Worm (Caenorhabditis elegans): ENCODE measurements around the gene ptr-24.
A peak's percentile ranks its signal among the peaks of the same experiment; 100 is the strongest.

Gene ptr-24

DNA sequence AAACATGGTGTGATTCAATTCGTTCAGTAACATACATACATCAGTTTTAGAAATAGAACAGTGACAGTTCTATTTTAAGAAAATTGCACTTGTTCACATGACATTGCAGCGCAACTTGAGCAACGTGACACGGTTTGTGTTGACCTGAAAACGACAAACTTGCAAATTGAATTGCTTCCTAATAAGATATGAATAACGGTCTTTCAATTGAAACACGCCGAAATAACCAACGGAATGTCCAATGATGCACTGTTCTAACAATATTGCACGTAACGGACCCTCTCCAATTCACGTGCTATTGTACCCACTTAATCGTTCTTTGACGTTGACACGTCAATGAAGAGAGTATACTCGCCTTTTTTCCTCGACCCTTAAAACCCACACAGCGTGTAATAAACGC is 22.0 kb downstream of the ptr-24 start:
- TF ChIP-seq ceh-2 (tag; optimal IDR thresholded peaks at IDR 0.05), result no peak

DNA sequence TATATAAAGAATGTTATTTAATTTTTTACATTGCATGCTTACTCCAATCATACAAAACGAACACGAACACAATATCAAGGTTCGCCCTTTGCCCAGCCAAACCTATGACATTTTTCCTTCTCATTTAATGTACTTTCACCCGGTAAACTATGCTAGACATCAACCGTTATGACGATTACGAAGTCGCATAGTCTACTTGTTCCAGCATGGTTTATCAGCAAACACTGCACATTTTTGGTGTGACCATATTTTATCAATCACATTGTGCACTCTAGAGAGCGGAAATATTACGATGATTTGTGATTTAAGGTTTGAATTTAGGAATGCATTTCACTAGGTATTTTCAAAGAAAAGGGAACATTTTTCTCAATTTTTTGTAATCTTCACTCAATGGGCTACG is 22.8 kb downstream of the ptr-24 start:
- TF ChIP-seq elt-2 (tag; optimal IDR thresholded peaks at IDR 0.05) (peak; percentile 43), che-1 (tag; optimal IDR thresholded peaks at IDR 0.05) (no peak)

DNA sequence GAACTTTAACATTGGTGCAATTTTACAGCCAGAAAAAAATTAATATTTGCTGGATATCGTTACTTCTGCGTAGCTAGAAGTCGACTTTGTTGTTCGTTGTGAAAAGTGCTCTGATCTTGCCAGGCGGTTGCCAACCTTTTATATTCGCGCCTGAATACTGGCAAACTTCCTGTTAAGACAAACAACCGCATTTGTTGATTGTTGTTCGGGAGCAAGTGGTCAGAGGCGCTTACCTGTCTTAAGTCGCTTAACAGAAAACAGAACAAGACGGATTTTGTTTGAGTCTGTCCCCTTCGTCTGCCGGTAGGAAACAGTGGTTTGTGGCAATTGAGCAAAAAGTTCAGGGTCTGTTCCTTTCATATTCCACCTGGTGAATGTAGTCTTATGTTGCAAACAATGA is 24.7 kb downstream of the ptr-24 start, which contains the start of gene C49F8.15:
Gene C49F8.15 (minus strand): TSS at position 101 of the 400 bp plus-strand sequence.
- no peak for TF ChIP-seq pros-1 (tag; optimal IDR thresholded peaks at IDR 0.05)
- TF ChIP-seq ceh-18 (tag; optimal IDR thresholded peaks at IDR 0.05), result no peak
- no peak for TF ChIP-seq ceh-19 (GFP tag; optimal IDR thresholded peaks at IDR 0.05)
- no peak for TF ChIP-seq pha-4 (tag; optimal IDR thresholded peaks at IDR 0.05)
- TF ChIP-seq K09A11.1 (tag; optimal IDR thresholded peaks at IDR 0.05; ENCODE audit: insufficient read depth), result no peak
- TF ChIP-seq sox-2 (GFP tag; IDR thresholded peaks at IDR 0.05), result no peak
- TF ChIP-seq ceh-48 (tag; optimal IDR thresholded peaks at IDR 0.05), result no peak
- TF ChIP-seq C38D4.7 (GFP tag; optimal IDR thresholded peaks at IDR 0.05), result no peak
- no peak for TF ChIP-seq ets-4 (tag; optimal IDR thresholded peaks at IDR 0.05)
- TF ChIP-seq ceh-9 (tag; optimal IDR thresholded peaks at IDR 0.05), result no peak
- no peak for TF ChIP-seq pha-2 (tag; optimal IDR thresholded peaks at IDR 0.05)
- TF ChIP-seq elt-2 (tag; optimal IDR thresholded peaks at IDR 0.05), result no peak
- TF ChIP-seq hlh-15 (tag; optimal IDR thresholded peaks at IDR 0.05), result no peak
- no peak for TF ChIP-seq tbx-7 (tag; optimal IDR thresholded peaks at IDR 0.05)
- no peak for TF ChIP-seq che-1 (tag; optimal IDR thresholded peaks at IDR 0.05)
- TF ChIP-seq C08G9.2 (tag; optimal IDR thresholded peaks at IDR 0.05), result no peak
- no peak for TF ChIP-seq pax-1 (tag; optimal IDR thresholded peaks at IDR 0.05)
- no peak for TF ChIP-seq hlh-6 (tag; optimal IDR thresholded peaks at IDR 0.05)

DNA sequence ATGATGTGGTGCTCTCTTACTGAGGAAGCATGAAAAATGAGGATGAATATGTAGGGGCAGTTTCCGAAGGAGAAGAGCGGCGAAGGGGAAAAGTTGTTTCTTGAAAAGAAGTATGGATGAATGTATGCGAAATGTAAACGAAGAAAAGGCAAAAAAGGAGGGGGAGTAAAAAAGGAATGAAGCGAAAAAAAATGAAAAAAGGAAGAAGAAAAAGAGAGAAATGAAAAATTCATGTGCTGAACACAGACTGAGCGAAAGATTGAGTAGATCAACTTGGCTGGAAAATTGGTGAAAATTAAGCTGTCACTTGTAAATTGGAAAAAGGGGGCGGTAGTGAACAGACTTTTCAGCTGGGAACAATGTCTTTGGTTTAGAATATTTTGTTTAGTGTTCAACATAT is 27.1 kb downstream of the ptr-24 start, which contains the start of gene C49F8.1:
Gene C49F8.1 (minus strand): TSS at position 101 of the 400 bp plus-strand sequence.
- TF ChIP-seq ttx-3 (tag; optimal IDR thresholded peaks at IDR 0.05) (no peak), elt-2 (tag; optimal IDR thresholded peaks at IDR 0.05) (no peak), mec-3 (tag; optimal IDR thresholded peaks at IDR 0.05; ENCODE audit: borderline replicate concordance) (no peak), hlh-8 (tag; optimal IDR thresholded peaks at IDR 0.05) (no peak), nhr-11 (tag; optimal IDR thresholded peaks at IDR 0.05) (no peak), madf-2 (tag; optimal IDR thresholded peaks at IDR 0.05) (no peak), nfya-1 (tag; optimal IDR thresholded peaks at IDR 0.05) (no peak), ceh-30 (tag; optimal IDR thresholded peaks at IDR 0.05) (no peak), ceh-24 (tag; optimal IDR thresholded peaks at IDR 0.05) (no peak), F13H6.1 (tag; optimal IDR thresholded peaks at IDR 0.05) (no peak), fkh-10 (GFP tag; optimal IDR thresholded peaks at IDR 0.05) (no peak), tbx-7 (tag; optimal IDR thresholded peaks at IDR 0.05) (no peak), pag-3 (tag; optimal IDR thresholded peaks at IDR 0.05; ENCODE audit: borderline replicate concordance) (no peak), hlh-15 (tag; optimal IDR thresholded peaks at IDR 0.05) (no peak), dve-1 (tag; optimal IDR thresholded peaks at IDR 0.05) (no peak), syd-9 (tag; optimal IDR thresholded peaks at IDR 0.05) (no peak), unc-3 (GFP tag; conservative IDR thresholded peaks at IDR 0.05) (no peak), unc-3 (tag; optimal IDR thresholded peaks at IDR 0.05) (no peak), unc-86 (tag; optimal IDR thresholded peaks at IDR 0.05) (no peak), pat-9 (tag; optimal IDR thresholded peaks at IDR 0.05) (no peak)

DNA sequence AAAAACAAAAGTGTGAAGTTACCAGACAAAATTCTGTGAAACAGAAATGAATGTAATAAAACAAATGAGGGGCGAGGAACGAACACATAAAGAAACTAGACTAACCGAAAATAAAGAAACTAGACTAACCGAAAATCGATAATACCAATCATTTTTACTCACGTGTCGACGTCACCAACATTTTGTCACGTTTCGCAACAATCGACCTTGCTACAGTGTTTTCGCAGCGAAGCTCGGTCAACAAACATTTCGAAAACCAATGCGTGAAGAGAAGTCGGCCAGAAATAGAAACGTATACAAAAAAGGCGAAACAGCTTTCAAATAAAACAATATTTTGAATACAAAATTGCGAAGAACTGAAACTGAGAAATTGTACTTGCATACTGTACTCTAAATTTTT is 29.1 kb downstream of the ptr-24 start:
- no peak for TF ChIP-seq ttx-3 (tag; optimal IDR thresholded peaks at IDR 0.05)
- no peak for TF ChIP-seq ceh-22 (tag; optimal IDR thresholded peaks at IDR 0.05)
- TF ChIP-seq lin-11 (tag; optimal IDR thresholded peaks at IDR 0.05), result no peak
